Worm (Caenorhabditis elegans) whole organism, L4 larva: ENCODE measurements around the gene Y59A8B.21.
A peak's percentile ranks its signal among the peaks of the same experiment; 100 is the strongest.

Experiments used
- D1046.2 ChIP-seq: fragments of 200-800 bp; sonication (Bioruptor generic); IDR thresholded peaks from 2 replicates; pipeline ENCODE4 v1.3.6; 2022; ENCODE audit warnings: missing genetic modification characterization, missing compliant biosample characterization
- F26F4.8 ChIP-seq: fragments of 200-800 bp; sonication (Bioruptor generic); conservative IDR thresholded peaks from 2 replicates; pipeline ENCODE4 v1.3.6; 2022; ENCODE audit warnings: missing genetic modification characterization, missing compliant biosample characterization
- F49E8.2 ChIP-seq: sonication (generic microtip); optimal IDR thresholded peaks from 2 replicates; lab custom pipeline; 2016; ENCODE audit warnings: missing compliant biosample characterization, mild to moderate bottlenecking, missing genetic modification characterization, borderline replicate concordance
- T20F7.1 ChIP-seq: fragments of 200-800 bp; sonication (Bioruptor generic); optimal IDR thresholded peaks from 2 replicates; lab custom pipeline; 2018; ENCODE audit warnings: mild to moderate bottlenecking, missing genetic modification characterization, missing compliant biosample characterization
- aha-1 ChIP-seq: fragments of 150-350 bp; peaks from one replicate; lab custom pipeline; 2014; ENCODE audit warnings: missing biosample characterization, missing genetic modification characterization
- ama-1 ChIP-seq: fragments of 150-350 bp; optimal IDR thresholded peaks from 2 replicates; lab custom pipeline; 2014; ENCODE audit warnings: inconsistent platforms, mixed read lengths
- attf-4 ChIP-seq: sonication (generic microtip); optimal IDR thresholded peaks from 3 replicates; lab custom pipeline; 2017; ENCODE audit warnings: missing biosample characterization, missing genetic modification characterization
- ceh-62 ChIP-seq: sonication (generic microtip); optimal IDR thresholded peaks from 2 replicates; lab custom pipeline; 2017; ENCODE audit warnings: missing biosample characterization, missing genetic modification characterization
- dmd-8 ChIP-seq: fragments of 200-800 bp; sonication (Bioruptor generic); IDR thresholded peaks from 2 replicates; pipeline ENCODE4 v1.3.6; 2022; ENCODE audit warnings: missing genetic modification characterization, missing compliant biosample characterization
- dpl-1 ChIP-seq: fragments of 150-350 bp; optimal IDR thresholded peaks from 2 replicates; lab custom pipeline; 2014; ENCODE audit warnings: missing biosample characterization, missing genetic modification reagents, missing genetic modification characterization
- egl-27 ChIP-seq: sonication (generic microtip); optimal IDR thresholded peaks from 3 replicates; lab custom pipeline; 2017; ENCODE audit warnings: missing biosample characterization, missing genetic modification reagents, missing genetic modification characterization
- fkh-10 ChIP-seq: fragments of 150-350 bp; optimal IDR thresholded peaks from 2 replicates; lab custom pipeline; 2014; ENCODE audit warnings: missing biosample characterization, missing genetic modification reagents, missing genetic modification characterization
- fos-1 ChIP-seq: fragments of 150-350 bp; optimal IDR thresholded peaks from 2 replicates; lab custom pipeline; 2014; ENCODE audit warnings: missing biosample characterization, missing genetic modification characterization
- hif-1 ChIP-seq, 2 experiments: sonication (generic microtip); optimal IDR thresholded peaks; 2 replicates each; lab custom pipeline; 2016 to 2017; ENCODE audit warnings: missing compliant biosample characterization in 2 of 2, missing genetic modification characterization in 2 of 2, missing genetic modification reagents in 2 of 2, missing genotype in 2 of 2, mild to moderate bottlenecking in 1 of 2
- hlh-11 ChIP-seq: fragments of 200-800 bp; sonication (Bioruptor generic); optimal IDR thresholded peaks from 2 replicates; lab custom pipeline; 2018; ENCODE audit warnings: mild to moderate bottlenecking, missing genetic modification characterization, missing compliant biosample characterization
- lir-3 ChIP-seq: sonication (generic microtip); optimal IDR thresholded peaks from 2 replicates; lab custom pipeline; 2016; ENCODE audit warnings: mild to moderate bottlenecking, missing genetic modification characterization, missing compliant biosample characterization
- lsy-2 ChIP-seq, 2 experiments: fragments of 150-350 bp in 1 of 2; sonication (generic microtip) in 1 of 2; optimal IDR thresholded peaks; 2 replicates each; lab custom pipeline; 2014 to 2017; ENCODE audit warnings: missing biosample characterization in 2 of 2, missing genetic modification characterization in 2 of 2
- mxl-2 ChIP-seq: fragments of 200-800 bp; sonication (Bioruptor generic); conservative IDR thresholded peaks from 2 replicates; pipeline ENCODE4 v1.3.6; 2022; ENCODE audit warnings: missing genetic modification reagents, missing genetic modification characterization, missing compliant biosample characterization
- pqm-1 ChIP-seq: sonication (generic microtip); optimal IDR thresholded peaks from 2 replicates; lab custom pipeline; 2017; ENCODE audit warnings: missing biosample characterization, missing genetic modification characterization
- sdz-12 ChIP-seq: fragments of 200-800 bp; sonication (Bioruptor generic); optimal IDR thresholded peaks from 2 replicates; lab custom pipeline; 2018; ENCODE audit warnings: mild to moderate bottlenecking, missing genetic modification characterization, missing compliant biosample characterization
- set-16 ChIP-seq: fragments of 200-800 bp; sonication (Bioruptor generic); IDR thresholded peaks from 2 replicates; pipeline ENCODE4 v1.3.6; 2022; ENCODE audit warnings: missing genetic modification reagents, missing genetic modification characterization, missing compliant biosample characterization
- snpc-1.2 ChIP-seq: fragments of 200-800 bp; sonication (Bioruptor generic); IDR thresholded peaks from 2 replicates; pipeline ENCODE4 v1.3.6; 2022; ENCODE audit warnings: missing genetic modification reagents, missing genetic modification characterization, missing compliant biosample characterization
- spr-3 ChIP-seq: fragments of 200-800 bp; sonication (Bioruptor generic); optimal IDR thresholded peaks from 2 replicates; lab custom pipeline; 2018; ENCODE audit warnings: mild to moderate bottlenecking, missing genetic modification characterization, missing compliant biosample characterization
- unc-62 ChIP-seq, 3 experiments: fragments of 150-350 bp in 1 of 3; sonication (generic microtip); optimal IDR thresholded peaks in 2 of 3; peaks in 1 of 3; 1 replicate in 1 of 3; 2 replicates in 2 of 3; lab custom pipeline; 2014 to 2017; ENCODE audit warnings: missing biosample characterization in 3 of 3, missing genetic modification characterization in 3 of 3, missing genetic modification reagents in 3 of 3, missing genotype in 1 of 3
- vab-7 ChIP-seq: fragments of 200-800 bp; sonication (Bioruptor generic); IDR thresholded peaks from 2 replicates; pipeline ENCODE4 v1.3.6; 2022; ENCODE audit warnings: missing genetic modification reagents, missing genetic modification characterization, missing compliant biosample characterization
- zfp-2 ChIP-seq: sonication (generic microtip); optimal IDR thresholded peaks from 2 replicates; lab custom pipeline; 2016; ENCODE audit warnings: mild to moderate bottlenecking, missing genetic modification characterization, missing compliant biosample characterization
- zfp-3 ChIP-seq: fragments of 200-800 bp; sonication (Bioruptor generic); conservative IDR thresholded peaks from 2 replicates; pipeline ENCODE4 v1.3.6; 2022; ENCODE audit warnings: missing genetic modification reagents, missing genetic modification characterization, missing compliant biosample characterization

Y59A8B.21 gene

DNA sequence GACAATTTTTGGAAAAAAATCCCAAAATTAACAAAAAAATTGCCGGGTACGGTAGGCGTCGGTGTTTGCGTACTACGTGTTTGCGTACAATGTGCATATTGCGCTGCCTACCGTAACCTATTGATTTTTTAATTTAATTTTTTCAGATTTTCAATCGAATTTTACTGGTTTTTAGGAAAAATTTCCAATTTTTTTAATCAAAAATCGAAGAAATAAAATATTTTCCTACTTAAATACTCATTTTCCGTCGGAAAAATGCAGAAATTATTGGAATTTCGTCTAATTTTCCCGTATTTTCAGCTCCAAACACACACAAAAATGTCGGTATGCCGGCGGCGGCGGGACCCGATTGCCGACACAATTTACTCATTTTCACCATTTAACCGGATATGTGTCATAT lies at the start of gene Y59A8B.21:
Y59A8B.21 (plus strand) TSS at position 301 of the 400 bp plus-strand sequence.
- peak in 1 of 2 experiments; percentile 15 for TF ChIP-seq lsy-2 (tag; optimal IDR thresholded peaks at IDR 0.05; lab: Kevin White, UChicago)
- TF ChIP-seq hif-1 (tag; optimal IDR thresholded peaks at IDR 0.05; lab: Kevin White, UChicago), result no peak

DNA sequence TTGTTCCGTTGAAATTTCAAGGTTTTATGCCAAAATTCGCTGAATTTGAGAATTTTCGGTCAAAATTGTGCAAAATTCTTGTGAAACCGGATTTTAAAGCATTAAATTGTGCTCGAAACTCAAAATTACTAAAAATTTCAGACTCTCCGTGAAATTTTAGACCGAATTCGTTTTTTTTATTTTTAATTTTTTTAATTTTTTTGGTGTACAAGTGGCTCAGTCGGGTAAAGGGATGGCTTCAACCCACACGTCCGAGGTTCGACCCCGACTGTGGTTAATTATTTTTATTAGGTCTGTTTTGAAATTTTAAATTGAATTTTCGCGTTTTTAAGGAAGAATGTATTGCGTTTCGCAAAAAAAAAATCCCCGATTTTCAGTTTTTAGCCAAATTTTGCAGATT lies 47.1 kb upstream of the Y59A8B.21 start:
- TF ChIP-seq ama-1 (lab: Kevin White, UChicago) (no peak), T20F7.1 (GFP tag; lab: Kevin White, UChicago) (no peak), ceh-62 (tag; lab: Kevin White, UChicago) (no peak), F26F4.8 (GFP tag; lab: Robert Waterston, UW) (no peak), attf-4 (tag; lab: Kevin White, UChicago) (no peak), fkh-10 (GFP tag; lab: Kevin White, UChicago) (no peak), egl-27 (tag; lab: Kevin White, UChicago) (no peak), sdz-12 (GFP tag; lab: Kevin White, UChicago) (no peak), fos-1 (no peak), pqm-1 (tag; lab: Kevin White, UChicago) (no peak), zfp-3 (GFP tag; lab: Robert Waterston, UW) (no peak), D1046.2 (no peak), dmd-8 (no peak), hlh-11 (tag; lab: Kevin White, UChicago) (no peak), snpc-1.2 (GFP tag; lab: Robert Waterston, UW) (no peak), lsy-2 (tag; optimal IDR thresholded peaks at IDR 0.05; lab: Kevin White, UChicago) (no peak), zfp-2 (tag; lab: Kevin White, UChicago) (no peak), spr-3 (GFP tag; lab: Kevin White, UChicago) (no peak), vab-7 (no peak)

DNA sequence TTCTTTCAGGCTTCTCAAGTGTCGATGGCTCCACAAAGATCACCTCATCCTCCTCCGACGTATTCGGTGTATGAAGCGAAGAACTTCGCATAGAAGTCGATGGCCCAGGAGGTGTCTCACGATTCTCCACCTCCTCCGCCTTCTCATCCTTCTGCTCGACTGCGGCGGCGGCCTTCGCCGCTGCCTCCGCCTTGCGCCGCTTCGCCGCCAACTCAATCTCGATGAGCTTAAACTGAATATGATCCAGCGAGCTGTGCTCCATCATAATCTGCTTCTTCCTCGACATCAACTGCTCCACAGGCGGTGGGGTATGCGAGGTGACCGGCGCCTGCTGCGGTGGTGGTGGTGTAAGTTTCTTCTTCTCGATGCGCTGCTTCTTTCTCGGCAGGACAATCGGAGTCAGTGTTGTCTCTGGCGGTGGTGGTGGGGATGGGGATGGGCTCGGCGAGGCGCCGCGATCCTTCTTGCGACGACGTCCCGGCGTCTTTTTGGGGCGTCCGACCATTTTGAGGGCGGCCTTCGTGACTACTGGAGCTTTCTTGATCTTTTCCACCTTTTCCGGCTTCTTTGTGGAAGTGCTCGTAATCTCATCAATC lies 42.1 kb upstream of the Y59A8B.21 start:
- TF ChIP-seq set-16 (GFP tag; lab: Robert Waterston, UW) (peak; percentile 91), aha-1 (tag; lab: Kevin White, UChicago) (peak; percentile 17), dpl-1 (GFP tag; lab: Kevin White, UChicago) (no peak), ama-1 (lab: Kevin White, UChicago) (no peak)

DNA sequence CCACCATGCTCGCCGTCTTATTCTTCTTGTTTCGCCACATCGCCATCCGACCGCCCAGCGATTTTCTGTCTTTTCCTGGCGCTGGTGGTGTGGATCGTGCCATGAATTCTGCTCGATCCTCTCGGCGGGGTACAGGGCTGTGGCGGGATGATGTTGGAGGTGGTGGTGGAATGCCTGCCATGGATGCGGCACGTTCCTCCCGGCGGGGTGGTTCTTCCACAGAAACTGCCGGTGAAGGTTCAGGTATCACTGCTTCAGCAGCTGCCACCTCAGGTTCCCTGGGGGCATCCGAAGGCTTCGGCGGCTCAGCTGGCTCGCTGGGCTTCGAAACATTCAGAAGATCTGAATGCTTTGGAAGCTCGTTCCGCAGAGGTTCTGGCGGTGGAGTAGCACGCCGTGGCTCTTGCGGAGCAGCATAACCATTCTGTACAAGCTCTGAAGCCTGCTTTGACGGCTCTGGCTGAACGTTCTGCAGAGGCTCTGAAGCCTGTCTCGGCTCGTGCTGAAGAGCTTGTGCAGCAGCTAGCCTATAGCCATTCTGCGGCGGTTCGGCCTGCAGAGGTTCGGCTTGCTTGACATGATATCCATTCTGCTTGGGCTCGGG lies 41.1 kb upstream of the Y59A8B.21 start:
- peak; percentile 82 for TF ChIP-seq set-16 (GFP tag; lab: Robert Waterston, UW)
- TF ChIP-seq unc-62 (GFP tag; optimal IDR thresholded peaks at IDR 0.05 in 1 of 2; lab: Kevin White, UChicago), result peak in 1 of 2 experiments; percentile 73
- TF ChIP-seq unc-62 (tag; optimal IDR thresholded peaks at IDR 0.05; lab: Kevin White, UChicago), result no peak
- TF ChIP-seq lir-3, result no peak

DNA sequence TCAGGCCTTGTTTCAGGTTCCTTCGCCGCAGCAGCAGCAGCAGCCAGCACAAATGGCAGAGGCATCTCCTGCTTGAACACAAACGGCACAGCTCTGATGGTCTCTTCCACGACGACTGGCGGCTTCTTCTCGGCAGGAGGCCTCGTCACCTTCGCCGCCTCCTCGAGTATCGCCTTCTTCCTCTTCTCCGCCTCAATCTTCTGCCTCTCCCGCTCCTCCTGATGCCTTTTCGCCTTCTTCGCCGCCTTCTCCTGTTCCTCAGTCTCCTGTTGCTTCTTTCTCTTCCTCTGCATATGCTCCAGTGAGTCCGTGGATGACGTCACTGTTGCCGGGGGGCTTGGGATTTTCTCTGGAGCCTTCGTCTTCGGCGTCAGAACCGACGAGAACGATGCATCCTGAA lies 40.6 kb upstream of the Y59A8B.21 start:
- TF ChIP-seq set-16 (GFP tag; lab: Robert Waterston, UW) (peak; percentile 78), pqm-1 (tag; lab: Kevin White, UChicago) (no peak)

DNA sequence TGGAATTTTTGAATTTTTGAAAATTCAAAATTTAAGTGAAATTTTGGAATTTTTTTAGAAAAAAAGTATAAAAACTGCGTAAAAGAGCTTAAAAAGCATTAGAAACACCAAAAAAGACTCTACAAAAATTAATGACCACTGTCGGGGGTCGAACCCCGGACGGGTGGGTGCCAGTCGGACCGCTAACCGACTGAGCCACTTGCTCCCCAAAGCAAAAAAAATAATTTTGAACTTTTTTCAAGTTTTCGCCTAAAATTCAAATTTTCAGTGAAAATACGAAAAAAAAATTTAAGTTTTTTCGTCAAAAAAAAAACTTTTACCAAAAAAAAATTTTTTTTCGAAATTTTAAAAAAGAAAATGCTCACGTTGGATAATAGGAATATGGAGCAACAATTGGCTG lies 38.8 kb upstream of the Y59A8B.21 start:
- TF ChIP-seq F49E8.2 (tag; lab: Kevin White, UChicago), result no peak

DNA sequence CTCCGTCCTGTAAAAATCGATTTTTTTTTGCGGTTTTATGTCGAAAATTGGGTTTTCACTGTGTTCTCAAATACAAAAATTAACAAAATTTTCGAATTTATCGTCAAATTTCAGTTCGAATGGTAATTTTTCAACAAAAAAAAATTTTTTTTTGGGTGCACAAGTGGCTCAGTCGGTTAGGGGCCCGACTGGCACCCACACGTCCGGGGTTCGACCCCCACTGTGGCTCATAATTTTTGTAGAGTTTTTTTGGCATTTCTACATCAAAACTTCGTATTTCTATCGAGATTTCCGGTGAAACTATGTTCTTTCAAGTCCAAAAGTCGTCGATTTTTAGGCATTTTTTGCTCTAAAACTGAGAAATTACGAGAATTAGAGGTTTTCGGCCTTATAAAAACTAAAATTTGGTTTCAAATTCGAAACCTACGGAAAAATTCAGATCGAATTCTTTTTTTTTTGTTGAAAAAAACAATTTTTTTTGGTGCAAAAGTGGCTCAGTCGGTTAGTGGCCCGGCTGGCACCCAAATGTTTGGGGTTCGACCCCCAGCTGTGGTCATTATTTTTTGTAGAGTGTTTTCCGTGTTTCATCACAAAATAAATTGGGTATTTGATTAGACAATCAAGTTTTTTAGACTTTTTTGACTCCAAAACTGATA lies 37.9 kb upstream of the Y59A8B.21 start:
- peak in 1 of 2 experiments; percentile 81 for TF ChIP-seq unc-62 (GFP tag; optimal IDR thresholded peaks at IDR 0.05 in 1 of 2; lab: Kevin White, UChicago)
- no peak for TF ChIP-seq unc-62 (tag; optimal IDR thresholded peaks at IDR 0.05; lab: Kevin White, UChicago)
- no peak for TF ChIP-seq mxl-2
- TF ChIP-seq, all 104 proteins: peak for 1
